Worm (Caenorhabditis elegans): ENCODE measurements around the gene T19H5.4.
A peak's percentile ranks its signal among the peaks of the same experiment; 100 is the strongest.

T19H5.4 gene

ce11 chrII:9487337-9487950 is at the start of gene T19H5.4:
T19H5.4 (minus strand) TSS chrII:9487387.
- TF ChIP-seq pqm-1 (tag; optimal IDR thresholded peaks at IDR 0.05) (peak; percentile 41), snpc-1.2 (GFP tag; IDR thresholded peaks at IDR 0.05) (no peak), madf-9 (GFP tag; conservative IDR thresholded peaks at IDR 0.05) (peak; percentile 38; the same call in 1 of the 2 replicates), mxl-2 (GFP tag; conservative IDR thresholded peaks at IDR 0.05) (no peak), attf-4 (tag; optimal IDR thresholded peaks at IDR 0.05) (no peak), lin-29 (GFP tag; IDR thresholded peaks at IDR 0.05) (no peak), nhr-237 (tag; optimal IDR thresholded peaks at IDR 0.05) (no peak), Y5F2A.4 (GFP tag; optimal IDR thresholded peaks at IDR 0.05) (no peak), fos-1 (tag; optimal IDR thresholded peaks at IDR 0.05) (no peak), daf-16 (GFP tag; optimal IDR thresholded peaks at IDR 0.05) (peak in 1 of 2 experiments; percentile 4), daf-16 (tag; optimal IDR thresholded peaks at IDR 0.05) (peak; percentile 66), dmd-6 (GFP tag; IDR thresholded peaks at IDR 0.05) (peak; percentile 96), F26F4.8 (GFP tag; conservative IDR thresholded peaks at IDR 0.05) (no peak), arid-1 (GFP tag; conservative IDR thresholded peaks at IDR 0.05) (no peak), pha-4 (GFP tag; IDR thresholded peaks at IDR 0.05) (0 out of 2 replicates have a peak, but pooled peaks have one; percentile 50), pha-4 (tag; optimal IDR thresholded peaks at IDR 0.05) (no peak), nhr-25 (tag; optimal IDR thresholded peaks at IDR 0.05; ENCODE audit: borderline replicate concordance, insufficient read depth) (no peak), F49E8.2 (tag; optimal IDR thresholded peaks at IDR 0.05; ENCODE audit: borderline replicate concordance) (no peak), mdt-29 (GFP tag; IDR thresholded peaks at IDR 0.05) (peak; percentile 71; the same call in 1 of the 2 replicates), ces-1 (GFP tag; optimal IDR thresholded peaks at IDR 0.05) (no peak), daf-19 (GFP tag; conservative IDR thresholded peaks at IDR 0.05) (no peak), lim-7 (GFP tag; IDR thresholded peaks at IDR 0.05) (peak; percentile 67; the same call in 1 of the 2 replicates), ceh-28 (tag; optimal IDR thresholded peaks at IDR 0.05) (no peak), lin-39 (tag; optimal IDR thresholded peaks at IDR 0.05) (no peak), Y105C5A.15 (GFP tag; IDR thresholded peaks at IDR 0.05) (no peak), nhr-41 (GFP tag; IDR thresholded peaks at IDR 0.05) (no peak), nhr-48 (tag; optimal IDR thresholded peaks at IDR 0.05) (peak; percentile 76), vab-7 (GFP tag; IDR thresholded peaks at IDR 0.05) (0 out of 2 replicates have a peak, but pooled peaks have one; percentile 37), aly-2 (tag; optimal IDR thresholded peaks at IDR 0.05) (no peak), cey-2 (tag; optimal IDR thresholded peaks at IDR 0.05; ENCODE audit: borderline replicate concordance, insufficient read depth) (no peak), egl-27 (tag; optimal IDR thresholded peaks at IDR 0.05) (no peak), rbr-2 (tag; optimal IDR thresholded peaks at IDR 0.05) (peak; percentile 40), dpl-1 (GFP tag; optimal IDR thresholded peaks at IDR 0.05) (no peak), lin-38 (GFP tag; IDR thresholded peaks at IDR 0.05) (no peak), ztf-11 (tag; optimal IDR thresholded peaks at IDR 0.05) (no peak), saeg-2 (GFP tag; IDR thresholded peaks at IDR 0.05) (0 out of 2 replicates have a peak, but pooled peaks have one; percentile 32), Y75B8A.6 (GFP tag; IDR thresholded peaks at IDR 0.05) (peak; percentile 53; the same call in 1 of the 2 replicates), fkh-10 (GFP tag; optimal IDR thresholded peaks at IDR 0.05) (no peak), sdz-12 (GFP tag; optimal IDR thresholded peaks at IDR 0.05) (no peak), hlh-11 (tag; optimal IDR thresholded peaks at IDR 0.05) (peak; percentile 96), lsy-2 (tag; optimal IDR thresholded peaks at IDR 0.05) (peak in 1 of 2 experiments; percentile 3), mdl-1 (tag; optimal IDR thresholded peaks at IDR 0.05) (peak in 1 of 2 experiments; percentile 78), mes-2 (tag; optimal IDR thresholded peaks at IDR 0.05; ENCODE audit: poor library complexity, severe bottlenecking) (peak; percentile 48), zfp-3 (GFP tag; conservative IDR thresholded peaks at IDR 0.05) (peak; percentile 44; the same call in 1 of the 2 replicates), tag-97 (GFP tag; IDR thresholded peaks at IDR 0.05) (no peak), lin-13 (GFP tag; optimal IDR thresholded peaks at IDR 0.05) (peak; percentile 16), ama-1 (optimal IDR thresholded peaks at IDR 0.05) (no peak), ceh-20 (GFP tag; IDR thresholded peaks at IDR 0.05) (peak; percentile 65; the same call in 1 of the 2 replicates), nhr-6 (tag; optimal IDR thresholded peaks at IDR 0.05) (no peak), dmd-8 (GFP tag; IDR thresholded peaks at IDR 0.05) (no peak)

Measured in whole organism, L4 larva.